Worm (Caenorhabditis elegans) whole organism, L3 larva: Measurements from ENCODE around the gene F36G3.1.

ENCODE experiments used
- egl-27 ChIP-seq: sonication (generic microtip); optimal IDR thresholded peaks from 4 replicates; lab custom pipeline; 2017; ENCODE audit warnings: missing biosample characterization, missing genetic modification reagents, missing genetic modification characterization
- elt-3 ChIP-seq, 3 experiments: fragments of 150-350 bp in 1 of 3; sonication (generic microtip) in 2 of 3; optimal IDR thresholded peaks; 2 replicates in 2 of 3; 4 replicates in 1 of 3; lab custom pipeline; 2014 to 2017; ENCODE audit warnings: missing biosample characterization in 3 of 3, missing genetic modification characterization in 3 of 3
- fkh-10 ChIP-seq: sonication (generic microtip); optimal IDR thresholded peaks from 2 replicates; lab custom pipeline; 2017; ENCODE audit warnings: missing biosample characterization, missing genetic modification reagents, missing genetic modification characterization
- fos-1 ChIP-seq: fragments of 150-350 bp; optimal IDR thresholded peaks from 2 replicates; lab custom pipeline; 2014; ENCODE audit warnings: missing biosample characterization, missing genetic modification characterization
- lin-39 ChIP-seq: fragments of 150-350 bp; optimal IDR thresholded peaks from 2 replicates; lab custom pipeline; 2018; ENCODE audit warnings: missing biosample characterization, missing genetic modification reagents, missing genetic modification characterization
- mdl-1 ChIP-seq: fragments of 150-350 bp; optimal IDR thresholded peaks from 2 replicates; lab custom pipeline; 2014; ENCODE audit warnings: missing biosample characterization, missing genetic modification characterization
- nhr-25 ChIP-seq: sonication (generic microtip); optimal IDR thresholded peaks from 2 replicates; lab custom pipeline; 2017; ENCODE audit warnings: missing biosample characterization, missing genetic modification characterization
- nhr-76 ChIP-seq: fragments of 150-350 bp; sonication (generic microtip); optimal IDR thresholded peaks from 5 replicates; lab custom pipeline; 2014; ENCODE audit warnings: missing biosample characterization, missing genetic modification characterization
- pha-4 ChIP-seq: fragments of 150-350 bp; optimal IDR thresholded peaks from 2 replicates; lab custom pipeline; 2014; ENCODE audit warnings: missing biosample characterization, missing genetic modification reagents, missing genetic modification characterization
- tbx-2 ChIP-seq: sonication (generic microtip); optimal IDR thresholded peaks from 2 replicates; lab custom pipeline; 2016; ENCODE audit warnings: mild to moderate bottlenecking, missing genetic modification characterization, missing compliant biosample characterization
- zag-1 ChIP-seq: fragments of 150-350 bp; optimal IDR thresholded peaks from 2 replicates; lab custom pipeline; 2014; ENCODE audit warnings: missing biosample characterization, missing genetic modification characterization

DNA sequence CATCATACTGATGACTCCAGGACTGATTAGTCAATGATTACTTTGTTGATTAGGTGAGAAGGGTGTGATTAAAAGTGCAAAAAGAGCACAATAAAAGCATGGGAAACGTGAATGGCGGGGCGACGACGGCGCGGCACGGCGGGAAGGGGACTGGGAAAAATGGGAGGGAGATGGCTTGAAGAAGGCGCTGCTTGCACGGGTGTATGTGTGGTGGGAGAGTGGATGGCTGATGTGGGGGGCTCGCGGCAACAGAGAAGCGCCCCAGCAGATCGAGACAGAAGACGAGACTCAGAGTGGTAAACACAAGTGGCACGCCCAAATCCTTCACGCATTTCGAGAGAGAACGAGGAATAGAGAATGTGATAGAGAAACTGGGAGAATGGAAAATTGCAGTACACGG is 51.3 kb downstream of the F36G3.1 start, which contains the start of gene F15G9.5:
- no peak for TF ChIP-seq pha-4 (tag; lab: Kevin White, UChicago)
- TF ChIP-seq fos-1 (tag; lab: Kevin White, UChicago): no peak
- no peak for TF ChIP-seq tbx-2 (tag; lab: Kevin White, UChicago)
- TF ChIP-seq nhr-76 (tag; lab: Kevin White, UChicago): no peak
- no peak for TF ChIP-seq zag-1 (tag; lab: Kevin White, UChicago)
- no peak for TF ChIP-seq nhr-25 (tag; lab: Kevin White, UChicago)
- TF ChIP-seq elt-3 (tag; optimal IDR thresholded peaks at IDR 0.05; lab: Kevin White, UChicago): no peak
- no peak for TF ChIP-seq mdl-1 (tag; lab: Kevin White, UChicago)
- no peak for TF ChIP-seq fkh-10
- TF ChIP-seq lin-39 (tag; lab: Kevin White, UChicago): peak; percentile 62
- TF ChIP-seq egl-27: no peak
